Worm (Caenorhabditis elegans) whole organism, L4 larva: ENCODE measurements around the gene hpr-17.

Experiments used
- R02D3.7 ChIP-seq: fragments of 150-350 bp; sonication (generic microtip); optimal IDR thresholded peaks from 3 replicates; lab custom pipeline; 2014; ENCODE audit warnings: missing biosample characterization, missing genetic modification characterization
- T26A8.4 ChIP-seq: fragments of 200-800 bp; sonication (Bioruptor generic); IDR thresholded peaks from 2 replicates; pipeline ENCODE4 v1.3.6; 2022; ENCODE audit warnings: missing genetic modification characterization, missing compliant biosample characterization
- ZK546.5 ChIP-seq, 2 experiments: sonication (generic microtip); optimal IDR thresholded peaks; 2 replicates each; lab custom pipeline; 2017; ENCODE audit warnings: missing biosample characterization in 2 of 2, missing genetic modification characterization in 2 of 2
- dpl-1 ChIP-seq: fragments of 150-350 bp; optimal IDR thresholded peaks from 2 replicates; lab custom pipeline; 2014; ENCODE audit warnings: missing biosample characterization, missing genetic modification reagents, missing genetic modification characterization
- egl-27 ChIP-seq: sonication (generic microtip); optimal IDR thresholded peaks from 3 replicates; lab custom pipeline; 2017; ENCODE audit warnings: missing biosample characterization, missing genetic modification reagents, missing genetic modification characterization
- hif-1 ChIP-seq, 2 experiments: sonication (generic microtip); optimal IDR thresholded peaks; 2 replicates each; lab custom pipeline; 2016 to 2017; ENCODE audit warnings: missing compliant biosample characterization in 2 of 2, missing genetic modification characterization in 2 of 2, missing genetic modification reagents in 2 of 2, missing genotype in 2 of 2, mild to moderate bottlenecking in 1 of 2
- jun-1 ChIP-seq: fragments of 150-350 bp; optimal IDR thresholded peaks from 2 replicates; lab custom pipeline; 2014; ENCODE audit warnings: missing biosample characterization, missing genetic modification reagents, missing genetic modification characterization
- lin-38 ChIP-seq: fragments of 200-800 bp; sonication (Bioruptor generic); IDR thresholded peaks from 2 replicates; pipeline ENCODE4 v1.3.6; 2022; ENCODE audit warnings: missing genetic modification reagents, missing genetic modification characterization, missing compliant biosample characterization
- lin-39 ChIP-seq: fragments of 150-350 bp; optimal IDR thresholded peaks from 2 replicates; lab custom pipeline; 2014; ENCODE audit warnings: missing biosample characterization, missing genetic modification reagents, missing genetic modification characterization
- snpc-4 ChIP-seq: fragments of 150-350 bp; optimal IDR thresholded peaks from 2 replicates; lab custom pipeline; 2014; ENCODE audit warnings: missing biosample characterization, missing genetic modification characterization
- tra-1 ChIP-seq: fragments of 200-800 bp; sonication (Bioruptor generic); IDR thresholded peaks from 2 replicates; pipeline ENCODE4 v1.3.6; 2022; ENCODE audit warnings: missing genetic modification reagents, missing genetic modification characterization, missing compliant biosample characterization
- unc-130 ChIP-seq: sonication (generic microtip); optimal IDR thresholded peaks from 2 replicates; lab custom pipeline; 2016; ENCODE audit warnings: missing genetic modification reagents, missing genetic modification characterization, missing compliant biosample characterization

- TF ChIP-seq tra-1 (GFP tag; lab: Robert Waterston, UW): no peak
- no peak for TF ChIP-seq dpl-1
- no peak for TF ChIP-seq hif-1 (tag; optimal IDR thresholded peaks at IDR 0.05; lab: Kevin White, UChicago)
- no peak for TF ChIP-seq egl-27
- no peak for TF ChIP-seq R02D3.7 (tag; lab: Kevin White, UChicago)
- TF ChIP-seq ZK546.5 (tag; optimal IDR thresholded peaks at IDR 0.05; lab: Kevin White, UChicago): no peak
- TF ChIP-seq snpc-4 (tag; lab: Kevin White, UChicago): no peak
- no peak for TF ChIP-seq lin-39 (tag; lab: Kevin White, UChicago)
- TF ChIP-seq T26A8.4 (GFP tag; lab: Robert Waterston, UW): peak; percentile 60; the same call in 1 of the 2 replicates
- no peak for TF ChIP-seq jun-1
- TF ChIP-seq lin-38 (GFP tag; lab: Robert Waterston, UW): no peak
- TF ChIP-seq unc-130 (GFP tag; lab: Kevin White, UChicago): no peak
Measured at ce11 chrII:13159869-13160268, 3.0 kb upstream of the hpr-17 start.
